Fruit fly (Drosophila melanogaster): ENCODE data around the gene mre11.

mre11 gene

DNA sequence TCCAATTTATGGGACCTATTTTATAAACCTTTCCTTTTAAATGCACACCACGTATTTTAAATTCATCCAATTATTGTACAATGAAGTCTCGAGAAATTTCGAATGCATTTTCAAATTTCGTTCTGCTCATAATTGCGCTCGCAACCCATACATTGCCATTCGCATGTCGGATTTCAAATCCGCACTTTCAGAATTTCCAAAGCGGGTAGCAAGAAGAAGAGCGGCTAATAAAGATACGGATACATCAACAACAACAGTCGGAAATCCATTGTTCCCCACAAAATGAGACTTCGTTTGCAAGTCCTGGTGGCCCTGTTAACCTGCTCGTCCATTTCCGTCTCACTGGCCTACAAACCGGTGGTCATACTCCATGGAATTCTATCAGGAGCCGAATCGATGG, 1.8 kb upstream of the mre11 start, which contains the start of gene Ppt2 (continued):
- TF ChIP-seq pzg (GFP tag; optimal IDR thresholded peaks at IDR 0.05) (peak; percentile 83), CG6272 (GFP tag; IDR thresholded peaks at IDR 0.05) (no peak), Hand (GFP tag; optimal IDR thresholded peaks at IDR 0.05) (no peak), gfzf (GFP tag; optimal IDR thresholded peaks at IDR 0.05) (peak; percentile 68), yki (optimal IDR thresholded peaks at IDR 0.05) (peak; percentile 72), CG6175 (GFP tag; IDR thresholded peaks at IDR 0.05) (no peak), CG4617 (GFP tag; optimal IDR thresholded peaks at IDR 0.05; ENCODE audit: borderline replicate concordance) (peak; percentile 71), gce (GFP tag; IDR thresholded peaks at IDR 0.05) (no peak), CG42726 (GFP tag; IDR thresholded peaks at IDR 0.05; ENCODE audit: partially characterized antibody) (no peak), Scr (GFP tag; IDR thresholded peaks at IDR 0.05; ENCODE audit: partially characterized antibody) (peak; percentile 21; the same call in 1 of the 2 replicates), CG14710 (tag; optimal IDR thresholded peaks at IDR 0.05) (peak; percentile 30), HHEX (GFP tag; optimal IDR thresholded peaks at IDR 0.05) (no peak), scrt (GFP tag; optimal IDR thresholded peaks at IDR 0.05) (no peak), CG33213 (GFP tag; optimal IDR thresholded peaks at IDR 0.05) (no peak), stwl (tag; optimal IDR thresholded peaks at IDR 0.05) (peak; percentile 65), ato (GFP tag; IDR thresholded peaks at IDR 0.05; ENCODE audit: partially characterized antibody) (no peak), CG7372 (GFP tag; IDR thresholded peaks at IDR 0.05) (no peak), gsb-n (tag; optimal IDR thresholded peaks at IDR 0.05) (peak; percentile 49), her (GFP tag; optimal IDR thresholded peaks at IDR 0.05) (peak; percentile 100), amos (GFP tag; IDR thresholded peaks at IDR 0.05; ENCODE audit: partially characterized antibody) (peak; percentile 25; the same call in 1 of the 2 replicates), CG13287 (GFP tag; IDR thresholded peaks at IDR 0.05; ENCODE audit: partially characterized antibody) (peak; percentile 56; the same call in 1 of the 2 replicates), nmo (GFP tag; optimal IDR thresholded peaks at IDR 0.05) (peak; percentile 13), hkb (optimal IDR thresholded peaks at IDR 0.05) (no peak), hkb (GFP tag; IDR thresholded peaks at IDR 0.05) (no peak), sens (GFP tag) (peak; percentile 57), GATAe (GFP tag; conservative IDR thresholded peaks at IDR 0.05) (peak; percentile 34; the same call in 1 of the 2 replicates), CoRest (tag; optimal IDR thresholded peaks at IDR 0.05) (no peak), CG10147 (GFP tag; optimal IDR thresholded peaks at IDR 0.05) (no peak), Deaf1 (tag; optimal IDR thresholded peaks at IDR 0.05) (peak; percentile 39), CG2116 (GFP tag; optimal IDR thresholded peaks at IDR 0.05) (peak; percentile 57), CG1603 (tag; optimal IDR thresholded peaks at IDR 0.05) (peak; percentile 77), CG14050 (GFP tag; IDR thresholded peaks at IDR 0.05) (no peak), chm (GFP tag; IDR thresholded peaks at IDR 0.05) (0 out of 2 replicates have a peak, but pooled peaks have one; percentile 7), unc-4 (GFP tag; IDR thresholded peaks at IDR 0.05; ENCODE audit: partially characterized antibody) (0 out of 2 replicates have a peak, but pooled peaks have one; percentile 13), Ets97D (GFP tag; optimal IDR thresholded peaks at IDR 0.05) (peak; percentile 52), Mrtf (GFP tag; IDR thresholded peaks at IDR 0.05) (no peak), CG14667 (GFP tag; IDR thresholded peaks at IDR 0.05) (no peak), D (optimal IDR thresholded peaks at IDR 0.05) (peak; percentile 33), D (GFP tag; optimal IDR thresholded peaks at IDR 0.05) (no peak), row (GFP tag; IDR thresholded peaks at IDR 0.05) (0 out of 3 replicates have a peak, but pooled peaks have one; percentile 24), Dp (GFP tag; optimal IDR thresholded peaks at IDR 0.05) (peak; percentile 91), Sin3A (optimal IDR thresholded peaks at IDR 0.05) (peak; percentile 41), HmgZ (tag; optimal IDR thresholded peaks at IDR 0.05) (peak; percentile 83), HmgD (GFP tag; optimal IDR thresholded peaks at IDR 0.05) (peak; percentile 71), CG12659 (GFP tag; optimal IDR thresholded peaks at IDR 0.05) (peak; percentile 49), Dref (GFP tag; IDR thresholded peaks at IDR 0.05) (peak; percentile 50), ATbp (GFP tag; optimal IDR thresholded peaks at IDR 0.05) (no peak), Aef1 (GFP tag; IDR thresholded peaks at IDR 0.05) (peak; percentile 52; the same call in 1 of the 3 replicates), CG17385 (GFP tag; optimal IDR thresholded peaks at IDR 0.05) (peak; percentile 99), Tbp (GFP tag; optimal IDR thresholded peaks at IDR 0.05) (no peak), CG10267 (tag; optimal IDR thresholded peaks at IDR 0.05) (peak; percentile 28)

Data from whole organism, embryonic.